Fruit fly (Drosophila melanogaster) whole organism, wandering third instar larva: ENCODE data around the gene CG33098.

Source experiments
- Mio ChIP-seq: sonication (Bioruptor generic); optimal IDR thresholded peaks from 2 replicates; lab custom pipeline; 2016; ENCODE audit warnings: missing biosample characterization, missing genetic modification characterization
- h ChIP-seq: fragments of 200-800 bp; sonication (Bioruptor generic); optimal IDR thresholded peaks from 3 replicates; lab custom pipeline; 2016; ENCODE audit warnings: missing biosample characterization, mild to moderate bottlenecking, missing genetic modification characterization
- rgr ChIP-seq: fragments of 200-800 bp; sonication (Bioruptor generic); optimal IDR thresholded peaks from 3 replicates; lab custom pipeline; 2016; ENCODE audit warnings: missing biosample characterization, mild to moderate bottlenecking, missing genetic modification characterization
- tai ChIP-seq: sonication (Bioruptor generic); optimal IDR thresholded peaks from 2 replicates; lab custom pipeline; 2016; ENCODE audit warnings: missing biosample characterization, missing genetic modification characterization
- usp ChIP-seq: fragments of >200 bp; optimal IDR thresholded peaks from 2 replicates; lab custom pipeline; 2017; ENCODE audit warnings: missing biosample characterization, missing genetic modification characterization

DNA sequence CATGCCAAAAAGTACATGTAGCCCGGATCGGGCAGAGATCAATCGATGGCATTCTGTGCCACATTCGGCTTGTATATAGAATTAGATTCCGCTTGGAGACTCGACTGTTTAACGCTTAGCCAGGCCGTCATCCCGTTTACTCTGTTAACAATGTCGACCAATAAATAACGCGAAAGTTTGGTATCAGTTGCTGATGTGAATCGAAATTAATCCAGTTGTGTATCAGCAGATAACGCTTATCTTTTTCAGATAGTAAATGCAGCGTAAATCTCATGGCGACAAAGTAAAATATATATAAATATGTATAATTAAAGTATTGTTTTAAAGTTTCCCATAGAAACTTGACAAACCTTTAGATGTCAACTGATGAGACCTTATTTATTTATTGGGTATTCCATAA, 24.5 kb downstream of the CG33098 start:
- no peak for TF ChIP-seq usp (GFP tag; lab: Kevin White, UChicago)
- no peak for TF ChIP-seq h (GFP tag; lab: Kevin White, UChicago)
- TF ChIP-seq Mio, result no peak
- no peak for TF ChIP-seq rgr
- no peak for TF ChIP-seq tai (GFP tag; lab: Kevin White, UChicago)
